Fruit fly (Drosophila melanogaster): ENCODE measurements around the gene CG33099.
A peak's percentile ranks its signal among the peaks of the same experiment; 100 is the strongest.

CG33099 gene

DNA sequence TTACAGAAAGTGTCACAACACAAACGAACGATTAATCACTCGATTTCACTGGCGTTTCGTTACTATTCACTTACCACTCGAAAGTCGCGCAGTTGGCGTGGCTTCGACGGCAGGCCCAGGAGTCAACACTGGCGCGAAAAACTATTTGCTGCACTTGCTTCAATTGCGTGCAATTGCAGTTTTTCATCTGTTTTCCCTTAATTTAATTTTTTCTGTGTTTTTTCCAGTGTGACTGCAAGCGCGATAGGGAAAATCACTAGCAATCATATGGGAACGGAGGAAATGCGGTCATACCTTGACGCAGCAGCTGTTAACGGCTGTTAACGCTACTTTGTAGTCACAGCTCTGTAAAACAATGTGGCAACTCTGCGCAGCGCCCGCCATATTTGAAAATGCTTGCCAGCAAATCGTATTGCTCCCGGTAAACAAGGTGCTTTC is 17.2 kb upstream of the CG33099 start, which contains the start of gene AdipoR:
Gene AdipoR, minus strand, starts transcription at position 262 of the 438 bp plus-strand sequence.
- TF ChIP-seq CG34367 (tag; optimal IDR thresholded peaks at IDR 0.05) (no peak), CG12605 (GFP tag; IDR thresholded peaks at IDR 0.05) (peak; percentile 18; the same call in 1 of the 2 replicates), Snoo (tag; optimal IDR thresholded peaks at IDR 0.05) (peak; percentile 31), CG13204 (GFP tag; optimal IDR thresholded peaks at IDR 0.05) (no peak), CG4496 (GFP tag; IDR thresholded peaks at IDR 0.05) (0 out of 3 replicates have a peak, but pooled peaks have one; percentile 30), CG8301 (tag; optimal IDR thresholded peaks at IDR 0.05) (peak; percentile 0), Ets98B (GFP tag; IDR thresholded peaks at IDR 0.05) (peak; percentile 68; the same call in 1 of the 2 replicates)

DNA sequence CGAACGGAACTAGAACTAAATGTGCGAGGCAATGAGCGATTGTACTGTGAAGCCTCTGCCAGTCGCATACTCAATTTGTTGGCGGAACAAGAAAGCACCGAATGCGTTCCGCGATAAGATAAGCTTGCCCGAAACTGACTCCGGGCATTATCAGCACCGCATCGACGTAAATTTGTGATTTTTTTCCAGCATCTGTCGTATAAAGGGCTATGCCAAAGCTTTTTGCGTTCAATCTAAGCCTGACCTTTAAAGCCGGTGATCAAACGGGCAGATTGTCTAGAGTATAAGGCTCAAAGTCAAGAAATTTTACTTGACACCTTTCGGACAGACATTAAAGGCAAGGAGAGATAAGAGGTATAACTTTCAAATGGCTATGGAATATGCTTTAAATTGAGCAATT is 15.6 kb upstream of the CG33099 start:
- TF ChIP-seq D1 (tag; optimal IDR thresholded peaks at IDR 0.05), result no peak
- no peak for TF ChIP-seq EcR (GFP tag; optimal IDR thresholded peaks at IDR 0.05)
- TF ChIP-seq CG13204 (GFP tag; optimal IDR thresholded peaks at IDR 0.05), result no peak
- no peak for TF ChIP-seq CG4496 (GFP tag; IDR thresholded peaks at IDR 0.05)
- TF ChIP-seq fd96Ca (GFP tag; IDR thresholded peaks at IDR 0.05), result no peak
- TF ChIP-seq CG15710 (tag; optimal IDR thresholded peaks at IDR 0.05), result no peak

DNA sequence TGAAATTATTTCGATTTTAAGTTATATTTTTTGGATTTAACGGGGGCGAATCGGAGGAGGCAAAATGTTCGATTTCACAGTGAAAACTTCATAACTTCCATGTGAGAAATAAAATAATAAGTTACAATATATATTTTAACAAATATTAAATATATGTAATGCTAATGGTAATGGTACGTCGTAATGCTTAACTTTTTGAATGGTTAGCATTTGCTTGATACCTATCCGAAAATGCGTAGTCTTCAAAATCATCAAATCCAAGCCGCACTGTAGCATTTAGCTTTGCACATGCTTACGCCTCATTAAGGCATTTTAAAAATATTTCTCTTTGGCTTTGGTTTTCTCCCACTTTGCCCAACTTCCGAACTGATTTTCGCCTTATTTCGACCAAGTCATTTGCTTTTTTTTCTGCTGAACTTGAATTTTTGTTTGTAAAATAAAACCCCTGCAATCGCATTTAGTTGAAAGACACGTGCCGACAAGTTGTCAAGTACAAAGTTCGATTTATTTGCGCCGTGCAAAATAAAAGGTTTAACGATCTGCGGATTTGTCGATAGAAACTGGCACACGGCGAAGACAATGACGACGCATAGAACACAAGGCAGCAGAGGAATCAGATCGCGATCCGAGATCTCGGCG is 12.5 kb upstream of the CG33099 start:
- TF ChIP-seq Snoo (tag; optimal IDR thresholded peaks at IDR 0.05) (no peak), CG14655 (GFP tag; optimal IDR thresholded peaks at IDR 0.05) (no peak), Ets98B (GFP tag; IDR thresholded peaks at IDR 0.05) (no peak), CG10348 (GFP tag; IDR thresholded peaks at IDR 0.05) (no peak), CG17806 (tag; optimal IDR thresholded peaks at IDR 0.05) (no peak), gl (tag; optimal IDR thresholded peaks at IDR 0.05) (no peak), CG4496 (GFP tag; IDR thresholded peaks at IDR 0.05) (no peak), CG32121 (GFP tag; IDR thresholded peaks at IDR 0.05) (no peak), Pif1A (GFP tag; optimal IDR thresholded peaks at IDR 0.05) (no peak), CG34367 (tag; optimal IDR thresholded peaks at IDR 0.05) (no peak), CG9948 (tag; optimal IDR thresholded peaks at IDR 0.05) (no peak), D1 (tag; optimal IDR thresholded peaks at IDR 0.05) (no peak), CG15710 (tag; optimal IDR thresholded peaks at IDR 0.05) (no peak), CG12605 (GFP tag; IDR thresholded peaks at IDR 0.05) (no peak), CG8159 (tag; optimal IDR thresholded peaks at IDR 0.05) (no peak), CG8301 (tag; optimal IDR thresholded peaks at IDR 0.05) (no peak), CG13204 (GFP tag; optimal IDR thresholded peaks at IDR 0.05) (no peak), rn (GFP tag; IDR thresholded peaks at IDR 0.05) (no peak), EcR (GFP tag; optimal IDR thresholded peaks at IDR 0.05) (no peak)

DNA sequence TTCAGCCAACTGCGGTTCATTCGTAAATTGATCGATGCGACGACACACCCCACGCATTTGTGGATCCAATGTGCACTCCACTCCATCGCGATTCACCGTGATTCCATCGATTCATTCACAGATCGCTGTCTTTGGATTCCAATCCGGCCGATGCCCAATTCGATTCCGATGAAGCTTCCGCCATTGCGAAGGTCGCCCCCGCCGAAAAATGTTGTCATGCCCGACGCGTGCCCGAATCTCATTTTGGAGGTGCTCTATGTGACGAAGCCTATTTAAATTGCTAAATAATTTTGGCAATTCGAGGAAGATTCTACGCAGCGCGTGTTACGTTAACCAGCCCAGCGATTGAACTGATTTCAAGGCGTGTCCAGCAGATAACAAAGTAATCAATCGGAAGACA is 10.3 kb upstream of the CG33099 start:
- no peak for TF ChIP-seq CG9948 (tag; optimal IDR thresholded peaks at IDR 0.05)
- TF ChIP-seq rn (GFP tag; IDR thresholded peaks at IDR 0.05), result no peak
- TF ChIP-seq D1 (tag; optimal IDR thresholded peaks at IDR 0.05), result no peak
- TF ChIP-seq Ets98B (GFP tag; IDR thresholded peaks at IDR 0.05), result no peak
- TF ChIP-seq CG14655 (GFP tag; optimal IDR thresholded peaks at IDR 0.05), result no peak
- TF ChIP-seq CG10348 (GFP tag; IDR thresholded peaks at IDR 0.05), result no peak
- TF ChIP-seq CG15710 (tag; optimal IDR thresholded peaks at IDR 0.05), result no peak
- no peak for TF ChIP-seq Snoo (tag; optimal IDR thresholded peaks at IDR 0.05)
- no peak for TF ChIP-seq CG17806 (tag; optimal IDR thresholded peaks at IDR 0.05)
- TF ChIP-seq CG8301 (tag; optimal IDR thresholded peaks at IDR 0.05), result no peak
- no peak for TF ChIP-seq Pif1B (GFP tag; optimal IDR thresholded peaks at IDR 0.05)
- no peak for TF ChIP-seq CG13204 (GFP tag; optimal IDR thresholded peaks at IDR 0.05)

DNA sequence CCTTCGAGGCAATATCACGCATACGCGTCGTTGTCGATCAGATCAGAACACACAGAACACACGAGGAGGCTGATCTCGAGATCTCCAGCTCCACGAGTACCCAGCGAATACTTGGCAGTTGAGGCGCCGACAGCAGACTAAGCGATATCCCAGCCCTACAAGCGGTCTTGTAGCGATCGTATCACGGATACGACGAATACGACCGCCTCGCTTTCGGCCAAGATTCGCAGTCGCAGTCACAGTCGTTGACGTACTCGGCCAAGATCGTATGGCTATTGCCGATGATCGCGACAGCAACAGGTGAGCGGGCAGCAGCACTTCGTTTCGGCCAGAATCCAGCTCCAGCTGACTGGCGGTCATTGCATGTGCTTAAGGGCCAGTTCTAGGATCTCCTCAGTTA is 9.4 kb upstream of the CG33099 start, which contains the start of gene CG5326:
Gene CG5326, minus strand, starts transcription at position 158 of the 400 bp plus-strand sequence.
- TF ChIP-seq gl (tag; optimal IDR thresholded peaks at IDR 0.05), result peak; percentile 3
- TF ChIP-seq CG15710 (tag; optimal IDR thresholded peaks at IDR 0.05), result peak; percentile 13
- TF ChIP-seq fd96Ca (GFP tag; IDR thresholded peaks at IDR 0.05), result no peak
- TF ChIP-seq EcR (GFP tag; optimal IDR thresholded peaks at IDR 0.05), result peak; percentile 74
- TF ChIP-seq CG34367 (tag; optimal IDR thresholded peaks at IDR 0.05), result no peak
- peak; percentile 5 for TF ChIP-seq CG8159 (tag; optimal IDR thresholded peaks at IDR 0.05)
- peak; percentile 84 for TF ChIP-seq CG13204 (GFP tag; optimal IDR thresholded peaks at IDR 0.05)

DNA sequence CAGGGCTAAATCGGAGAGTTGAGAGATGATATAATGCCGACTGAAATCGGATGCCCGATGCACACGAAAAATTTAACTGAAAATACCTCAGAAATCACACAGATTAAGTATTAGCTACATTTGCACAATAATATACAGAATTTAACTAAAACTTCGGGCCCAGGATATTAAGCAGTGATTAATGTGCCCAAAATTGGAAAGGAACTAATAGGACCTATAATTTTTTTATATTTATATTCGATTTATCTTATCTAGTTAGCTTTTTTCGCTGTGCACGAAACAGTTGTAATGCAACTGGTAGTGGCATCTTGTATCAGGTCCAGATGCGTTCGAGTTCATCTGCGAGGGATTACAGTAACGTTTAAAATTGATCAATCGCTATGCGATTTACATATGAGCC is 8.5 kb upstream of the CG33099 start:
- TF ChIP-seq CG9948 (tag; optimal IDR thresholded peaks at IDR 0.05), result peak; percentile 17
- no peak for TF ChIP-seq CG8301 (tag; optimal IDR thresholded peaks at IDR 0.05)
- peak; percentile 50 for TF ChIP-seq CG8159 (tag; optimal IDR thresholded peaks at IDR 0.05)
- TF ChIP-seq Pif1A (GFP tag; optimal IDR thresholded peaks at IDR 0.05), result peak; percentile 16
- no peak for TF ChIP-seq fd96Ca (GFP tag; IDR thresholded peaks at IDR 0.05)
- TF ChIP-seq CG17806 (tag; optimal IDR thresholded peaks at IDR 0.05), result peak; percentile 1
- no peak for TF ChIP-seq gl (tag; optimal IDR thresholded peaks at IDR 0.05)
- peak; percentile 23 for TF ChIP-seq CG15710 (tag; optimal IDR thresholded peaks at IDR 0.05)

Data from whole organism, pupa.